Worm (Caenorhabditis elegans): Measurements from ENCODE around the gene F11G11.13.

DNA sequence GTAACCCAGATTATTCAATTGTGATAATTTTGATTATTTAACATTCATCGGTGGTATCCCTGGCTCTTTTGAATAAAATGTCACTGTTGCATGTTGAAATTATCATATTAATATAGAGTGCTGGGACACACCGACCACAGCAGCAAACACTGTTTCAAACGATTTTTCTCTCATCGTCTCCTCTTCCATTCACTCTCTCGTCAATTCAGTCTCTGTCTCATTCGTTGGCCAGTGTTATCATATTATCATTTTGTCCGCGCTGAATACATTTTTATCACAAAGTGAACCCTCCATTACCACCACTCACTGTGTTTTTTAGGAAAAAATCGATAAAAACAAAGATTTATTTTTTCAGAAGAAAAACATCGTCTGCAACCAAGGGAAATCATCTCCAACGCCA, 18.9 kb downstream of the F11G11.13 start:
- TF ChIP-seq nhr-76 (tag; optimal IDR thresholded peaks at IDR 0.05) = no peak
- TF ChIP-seq nhr-77 (tag; optimal IDR thresholded peaks at IDR 0.05) = no peak

Data from whole organism, L3 larva.